Worm (Caenorhabditis elegans) whole organism, L2 larva: ENCODE data around the gene F44G4.6.

Source experiments
- C34F6.9 ChIP-seq: fragments of 150-350 bp; optimal IDR thresholded peaks from 2 replicates; lab custom pipeline; 2014; ENCODE audit warnings: missing biosample characterization, missing genetic modification characterization
- F13H6.1 ChIP-seq: sonication (generic microtip); optimal IDR thresholded peaks from 2 replicates; lab custom pipeline; 2016; ENCODE audit warnings: missing genetic modification characterization, missing compliant biosample characterization
- R02D3.7 ChIP-seq: fragments of 150-350 bp; optimal IDR thresholded peaks from 2 replicates; lab custom pipeline; 2014; ENCODE audit warnings: missing biosample characterization, missing genetic modification characterization
- Y55F3AM.14 ChIP-seq: fragments of 200-800 bp; sonication (Bioruptor generic); optimal IDR thresholded peaks from 2 replicates; lab custom pipeline; 2018; ENCODE audit warnings: mild to moderate bottlenecking, missing genetic modification characterization, missing compliant biosample characterization
- ZK546.5 ChIP-seq: sonication (generic microtip); optimal IDR thresholded peaks from 2 replicates; lab custom pipeline; 2017; ENCODE audit warnings: missing biosample characterization, missing genetic modification characterization
- alr-1 ChIP-seq: fragments of 150-350 bp; optimal IDR thresholded peaks from 2 replicates; lab custom pipeline; 2014; ENCODE audit warnings: missing biosample characterization, missing genetic modification characterization
- aly-2 ChIP-seq: fragments of 150-350 bp; optimal IDR thresholded peaks from 2 replicates; lab custom pipeline; 2014; ENCODE audit warnings: missing biosample characterization, missing genetic modification characterization
- ceh-16 ChIP-seq: fragments of 150-350 bp; optimal IDR thresholded peaks from 2 replicates; lab custom pipeline; 2014; ENCODE audit warnings: missing biosample characterization, missing genetic modification characterization
- ceh-82 ChIP-seq: fragments of 150-350 bp; optimal IDR thresholded peaks from 2 replicates; lab custom pipeline; 2014; ENCODE audit warnings: missing biosample characterization, missing genetic modification characterization
- crh-2 ChIP-seq: sonication (generic microtip); optimal IDR thresholded peaks from 2 replicates; lab custom pipeline; 2017; ENCODE audit warnings: missing biosample characterization, missing genetic modification characterization
- dmd-4 ChIP-seq: sonication (generic microtip); optimal IDR thresholded peaks from 2 replicates; lab custom pipeline; 2017; ENCODE audit warnings: missing biosample characterization, missing genetic modification characterization
- egl-27 ChIP-seq: sonication (generic microtip); optimal IDR thresholded peaks from 3 replicates; lab custom pipeline; 2017; ENCODE audit warnings: missing biosample characterization, missing genetic modification reagents, missing genetic modification characterization
- elt-1 ChIP-seq: fragments of 150-350 bp; optimal IDR thresholded peaks from 2 replicates; lab custom pipeline; 2014; ENCODE audit warnings: missing biosample characterization, missing genetic modification characterization
- elt-3 ChIP-seq: sonication (generic microtip); optimal IDR thresholded peaks from 2 replicates; lab custom pipeline; 2017; ENCODE audit warnings: missing biosample characterization, missing genetic modification characterization
- fos-1 ChIP-seq: fragments of 150-350 bp; optimal IDR thresholded peaks from 2 replicates; lab custom pipeline; 2014; ENCODE audit warnings: missing biosample characterization, missing genetic modification characterization
- gmeb-1 ChIP-seq: fragments of 150-350 bp; optimal IDR thresholded peaks from 2 replicates; lab custom pipeline; 2014; ENCODE audit warnings: missing biosample characterization, missing genetic modification characterization
- lin-11 ChIP-seq: fragments of 150-350 bp; sonication (generic microtip); optimal IDR thresholded peaks from 2 replicates; lab custom pipeline; 2014; ENCODE audit warnings: missing biosample characterization, missing genetic modification characterization, inconsistent platforms, mixed read lengths
- lin-13 ChIP-seq: fragments of 150-350 bp; optimal IDR thresholded peaks from 2 replicates; lab custom pipeline; 2014; ENCODE audit warnings: missing biosample characterization, missing genetic modification reagents, missing genetic modification characterization
- lin-39 ChIP-seq: fragments of 150-350 bp; optimal IDR thresholded peaks from 2 replicates; lab custom pipeline; 2014; ENCODE audit warnings: missing biosample characterization, missing genetic modification reagents, missing genetic modification characterization
- lsy-2 ChIP-seq, 2 experiments: fragments of 150-350 bp in 1 of 2; sonication (generic microtip) in 1 of 2; optimal IDR thresholded peaks; 2 replicates each; lab custom pipeline; 2014 to 2017; ENCODE audit warnings: missing biosample characterization in 2 of 2, missing genetic modification characterization in 2 of 2
- mab-5 ChIP-seq: fragments of 150-350 bp; optimal IDR thresholded peaks from 2 replicates; lab custom pipeline; 2014; ENCODE audit warnings: missing biosample characterization, missing genetic modification characterization
- mdl-1 ChIP-seq, 2 experiments: fragments of 150-350 bp in 1 of 2; sonication (generic microtip) in 1 of 2; optimal IDR thresholded peaks; 2 replicates each; lab custom pipeline; 2017; ENCODE audit warnings: missing biosample characterization in 2 of 2, missing genetic modification characterization in 2 of 2
- nhr-10 ChIP-seq: sonication (generic microtip); optimal IDR thresholded peaks from 2 replicates; lab custom pipeline; 2017; ENCODE audit warnings: missing biosample characterization, missing genetic modification characterization
- nhr-12 ChIP-seq: fragments of 150-350 bp; optimal IDR thresholded peaks from 2 replicates; lab custom pipeline; 2014; ENCODE audit warnings: missing biosample characterization, missing genetic modification characterization
- nhr-129 ChIP-seq: fragments of 150-350 bp; optimal IDR thresholded peaks from 2 replicates; lab custom pipeline; 2014; ENCODE audit warnings: missing biosample characterization, missing genetic modification characterization
- nhr-21 ChIP-seq: fragments of 150-350 bp; optimal IDR thresholded peaks from 2 replicates; lab custom pipeline; 2014; ENCODE audit warnings: missing biosample characterization, missing genetic modification characterization
- nhr-25 ChIP-seq: fragments of 150-350 bp; sonication (generic microtip); optimal IDR thresholded peaks from 3 replicates; lab custom pipeline; 2014; ENCODE audit warnings: missing biosample characterization, missing genetic modification characterization
- nhr-6 ChIP-seq: fragments of 150-350 bp; optimal IDR thresholded peaks from 2 replicates; lab custom pipeline; 2014; ENCODE audit warnings: missing biosample characterization, missing genetic modification characterization
- nhr-77 ChIP-seq: fragments of 150-350 bp; optimal IDR thresholded peaks from 2 replicates; lab custom pipeline; 2014; ENCODE audit warnings: missing biosample characterization, missing genetic modification characterization
- peb-1 ChIP-seq: fragments of 150-350 bp; optimal IDR thresholded peaks from 2 replicates; lab custom pipeline; 2014; ENCODE audit warnings: missing biosample characterization, missing genetic modification characterization
- sem-4 ChIP-seq: fragments of 150-350 bp; optimal IDR thresholded peaks from 2 replicates; lab custom pipeline; 2014; ENCODE audit warnings: missing biosample characterization, missing genetic modification reagents, missing genetic modification characterization
- skn-1 ChIP-seq: sonication (generic microtip); optimal IDR thresholded peaks from 2 replicates; lab custom pipeline; 2017; ENCODE audit warnings: missing biosample characterization, missing genetic modification characterization
- sma-3 ChIP-seq: sonication (generic microtip); optimal IDR thresholded peaks from 2 replicates; lab custom pipeline; 2016; ENCODE audit warnings: missing genetic modification reagents, missing genetic modification characterization, missing compliant biosample characterization
- sma-9 ChIP-seq, 2 experiments: fragments of 150-350 bp in 1 of 2; sonication (generic microtip) in 1 of 2; optimal IDR thresholded peaks; 2 replicates each; lab custom pipeline; 2014 to 2016; ENCODE audit warnings: missing genetic modification characterization in 2 of 2, mild to moderate bottlenecking in 1 of 2, missing biosample characterization in 1 of 2, missing compliant biosample characterization in 1 of 2, missing genetic modification reagents in 1 of 2, moderate library complexity in 1 of 2
- unc-39 ChIP-seq: fragments of 150-350 bp; optimal IDR thresholded peaks from 2 replicates; lab custom pipeline; 2014; ENCODE audit warnings: missing biosample characterization, missing genetic modification characterization
- unc-62 ChIP-seq: fragments of 150-350 bp; optimal IDR thresholded peaks from 2 replicates; lab custom pipeline; 2014; ENCODE audit warnings: missing biosample characterization, missing genetic modification reagents, missing genetic modification characterization
- zag-1 ChIP-seq: fragments of 150-350 bp; optimal IDR thresholded peaks from 2 replicates; lab custom pipeline; 2014; ENCODE audit warnings: missing biosample characterization, missing genetic modification characterization
- ztf-1 ChIP-seq: fragments of 200-800 bp; sonication (Bioruptor generic); conservative IDR thresholded peaks from 2 replicates; pipeline ENCODE4 v1.3.6; 2022; ENCODE audit warnings: missing genetic modification characterization, missing compliant biosample characterization
- ztf-4 ChIP-seq: fragments of 150-350 bp; optimal IDR thresholded peaks from 2 replicates; lab custom pipeline; 2014; ENCODE audit warnings: missing biosample characterization, missing genetic modification characterization

The F44G4.6 gene

DNA sequence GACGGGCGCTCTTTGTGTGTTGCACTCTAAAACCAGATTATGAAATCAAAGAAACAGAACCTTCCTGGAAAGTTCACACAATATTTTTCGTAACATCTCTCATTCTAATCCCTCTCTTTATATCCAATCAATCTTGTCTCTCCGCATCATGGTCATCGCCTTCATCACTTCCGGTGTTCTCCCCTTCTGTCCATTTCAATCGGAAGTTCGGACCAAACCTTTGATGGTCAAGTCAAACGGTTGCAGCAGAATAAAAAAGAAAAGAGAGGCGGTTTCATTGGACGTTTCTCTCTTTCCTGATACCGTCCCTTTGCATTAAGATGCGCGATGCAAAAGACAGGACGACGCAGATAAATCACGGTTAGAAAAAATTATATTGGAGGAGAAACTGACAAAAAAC, 31.4 kb upstream of the F44G4.6 start:
- TF ChIP-seq F13H6.1 (tag; lab: Kevin White, UChicago) (no peak), aly-2 (tag; lab: Kevin White, UChicago) (no peak), elt-3 (tag; lab: Kevin White, UChicago) (no peak), ceh-16 (no peak), R02D3.7 (tag; lab: Kevin White, UChicago) (no peak), mdl-1 (tag; optimal IDR thresholded peaks at IDR 0.05; lab: Kevin White, UChicago) (no peak), gmeb-1 (tag; lab: Kevin White, UChicago) (no peak), nhr-21 (tag; lab: Kevin White, UChicago) (peak; percentile 81), egl-27 (peak; percentile 52), ztf-1 (no peak), lsy-2 (tag; optimal IDR thresholded peaks at IDR 0.05; lab: Kevin White, UChicago) (no peak), sem-4 (tag; lab: Kevin White, UChicago) (no peak), sma-3 (GFP tag; lab: Kevin White, UChicago) (peak; percentile 12), fos-1 (tag; lab: Kevin White, UChicago) (no peak), C34F6.9 (no peak), peb-1 (tag; lab: Kevin White, UChicago) (no peak), ZK546.5 (no peak), mab-5 (tag; lab: Kevin White, UChicago) (no peak), skn-1 (tag; lab: Kevin White, UChicago) (no peak), unc-39 (tag; lab: Kevin White, UChicago) (no peak), lin-13 (GFP tag; lab: Kevin White, UChicago) (no peak), ceh-82 (tag; lab: Kevin White, UChicago) (no peak), alr-1 (tag; lab: Kevin White, UChicago) (no peak), zag-1 (tag; lab: Kevin White, UChicago) (no peak)

DNA sequence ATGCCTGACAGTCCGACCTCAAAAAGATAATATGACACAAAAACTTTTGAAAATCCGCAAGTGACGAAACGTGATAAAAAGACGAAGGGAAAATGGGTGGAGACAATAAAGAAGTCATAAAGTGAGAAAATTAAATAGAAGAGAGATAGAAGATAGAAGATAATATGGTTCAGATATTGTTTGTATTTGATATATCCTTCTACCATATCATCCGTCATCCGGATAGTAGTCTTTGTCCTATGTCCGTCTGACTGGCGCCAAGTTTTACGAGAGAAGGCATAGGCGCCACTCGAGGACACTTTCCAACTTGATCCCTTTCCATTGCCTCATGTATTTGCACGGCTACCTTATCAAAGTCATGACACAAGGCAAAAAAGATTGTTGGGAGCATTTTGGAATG, 30.3 kb upstream of the F44G4.6 start:
- TF ChIP-seq Y55F3AM.14 (GFP tag; lab: Kevin White, UChicago) (no peak), nhr-12 (tag; lab: Kevin White, UChicago) (no peak), gmeb-1 (tag; lab: Kevin White, UChicago) (no peak), nhr-129 (peak; percentile 30), nhr-25 (tag; lab: Kevin White, UChicago) (no peak), zag-1 (tag; lab: Kevin White, UChicago) (no peak), mab-5 (tag; lab: Kevin White, UChicago) (no peak), sma-3 (GFP tag; lab: Kevin White, UChicago) (peak; percentile 77), elt-1 (tag; lab: Kevin White, UChicago) (no peak), ceh-82 (tag; lab: Kevin White, UChicago) (no peak), nhr-21 (tag; lab: Kevin White, UChicago) (peak; percentile 47), nhr-10 (tag; lab: Kevin White, UChicago) (no peak), fos-1 (tag; lab: Kevin White, UChicago) (peak; percentile 10), elt-3 (tag; lab: Kevin White, UChicago) (no peak), lin-11 (tag; lab: Kevin White, UChicago) (no peak), alr-1 (tag; lab: Kevin White, UChicago) (no peak), nhr-6 (no peak), unc-39 (tag; lab: Kevin White, UChicago) (no peak), sma-9 (GFP tag; optimal IDR thresholded peaks at IDR 0.05; lab: Kevin White, UChicago) (peak; percentile 36), sma-9 (tag; optimal IDR thresholded peaks at IDR 0.05; lab: Kevin White, UChicago) (no peak)

DNA sequence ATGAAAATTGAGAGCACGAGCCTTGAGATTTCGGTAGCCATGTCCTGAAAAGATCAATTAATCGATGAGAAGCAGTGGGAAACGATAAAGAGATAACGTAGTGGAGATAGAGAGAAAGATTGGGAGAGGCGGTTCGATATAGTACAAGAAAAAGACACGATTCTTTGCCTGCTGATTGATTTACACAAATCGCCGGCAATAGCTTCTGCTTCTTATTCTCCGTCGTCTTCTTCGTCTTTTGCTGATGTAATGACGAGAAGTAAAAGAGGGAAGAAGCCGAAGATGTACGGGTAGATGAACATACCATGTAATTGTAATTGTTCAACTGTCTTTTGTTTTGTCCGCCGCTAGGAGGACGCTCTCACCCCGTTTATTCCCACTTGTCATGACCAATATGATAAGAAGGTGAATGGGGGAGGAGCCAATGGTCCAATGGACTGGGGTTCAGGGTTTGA, 27.7 kb upstream of the F44G4.6 start, which contains the start of gene F37B12.1:
F37B12.1 (minus strand) TSS at position 51 of the 455 bp plus-strand sequence.
- no peak for TF ChIP-seq fos-1 (tag; lab: Kevin White, UChicago)
- no peak for TF ChIP-seq unc-62 (GFP tag; lab: Kevin White, UChicago)
- no peak for TF ChIP-seq ztf-4 (tag; lab: Kevin White, UChicago)
- TF ChIP-seq ZK546.5: no peak
- TF ChIP-seq nhr-25 (tag; lab: Kevin White, UChicago): no peak
- no peak for TF ChIP-seq nhr-77
- no peak for TF ChIP-seq crh-2 (tag; lab: Kevin White, UChicago)
- no peak for TF ChIP-seq lin-39 (tag; lab: Kevin White, UChicago)
- no peak for TF ChIP-seq sma-3 (GFP tag; lab: Kevin White, UChicago)
- no peak for TF ChIP-seq lsy-2 (tag; optimal IDR thresholded peaks at IDR 0.05; lab: Kevin White, UChicago)
- no peak for TF ChIP-seq dmd-4 (tag; lab: Kevin White, UChicago)
- TF ChIP-seq nhr-10 (tag; lab: Kevin White, UChicago): no peak
- no peak for TF ChIP-seq alr-1 (tag; lab: Kevin White, UChicago)
